Worm (Caenorhabditis elegans) whole organism, L1 larva: Measurements from ENCODE around the gene ets-6.

Experiments
- ces-1 ChIP-seq: fragments of 150-350 bp; optimal IDR thresholded peaks from 2 replicates; lab custom pipeline; 2014; ENCODE audit warnings: missing biosample characterization, missing genetic modification reagents, missing genetic modification characterization
- lin-39 ChIP-seq: fragments of 150-350 bp; optimal IDR thresholded peaks from 2 replicates; lab custom pipeline; 2014; ENCODE audit warnings: missing biosample characterization, missing genetic modification reagents, missing genetic modification characterization
- lir-3 ChIP-seq: sonication (generic microtip); optimal IDR thresholded peaks from 2 replicates; lab custom pipeline; 2016; ENCODE audit warnings: mild to moderate bottlenecking, missing genetic modification characterization, moderate library complexity, missing compliant biosample characterization; ENCODE audit not compliant: poor library complexity
- lsy-2 ChIP-seq, 2 experiments: fragments of 150-350 bp; optimal IDR thresholded peaks; 2 replicates each; lab custom pipeline; 2014; ENCODE audit warnings: missing biosample characterization in 2 of 2, missing genetic modification characterization in 2 of 2
- nhr-11 ChIP-seq: fragments of 150-350 bp; optimal IDR thresholded peaks from 2 replicates; lab custom pipeline; 2014; ENCODE audit warnings: missing biosample characterization, missing genetic modification characterization
- nhr-19 ChIP-seq: fragments of 200-800 bp; sonication (Bioruptor generic); conservative IDR thresholded peaks from 2 replicates; pipeline ENCODE4 v1.3.6; 2022; ENCODE audit warnings: missing genetic modification characterization, missing compliant biosample characterization
- nhr-71 ChIP-seq: sonication (generic microtip); optimal IDR thresholded peaks from 2 replicates; lab custom pipeline; 2016; ENCODE audit warnings: mild to moderate bottlenecking, missing genetic modification characterization, moderate library complexity, missing compliant biosample characterization
- nhr-76 ChIP-seq: sonication (generic microtip); optimal IDR thresholded peaks from 2 replicates; lab custom pipeline; 2017; ENCODE audit warnings: missing biosample characterization, missing genetic modification characterization
- nhr-77 ChIP-seq: fragments of 150-350 bp; optimal IDR thresholded peaks from 2 replicates; lab custom pipeline; 2014; ENCODE audit warnings: missing biosample characterization, missing genetic modification characterization
- snpc-4 ChIP-seq: fragments of 150-350 bp; optimal IDR thresholded peaks from 2 replicates; lab custom pipeline; 2014; ENCODE audit warnings: missing biosample characterization, missing genetic modification characterization
- unc-62 ChIP-seq: fragments of 150-350 bp; optimal IDR thresholded peaks from 2 replicates; lab custom pipeline; 2014; ENCODE audit warnings: missing biosample characterization, missing genetic modification reagents, missing genetic modification characterization
- zag-1 ChIP-seq: fragments of 150-350 bp; optimal IDR thresholded peaks from 2 replicates; lab custom pipeline; 2014; ENCODE audit warnings: missing biosample characterization, missing genetic modification characterization

DNA sequence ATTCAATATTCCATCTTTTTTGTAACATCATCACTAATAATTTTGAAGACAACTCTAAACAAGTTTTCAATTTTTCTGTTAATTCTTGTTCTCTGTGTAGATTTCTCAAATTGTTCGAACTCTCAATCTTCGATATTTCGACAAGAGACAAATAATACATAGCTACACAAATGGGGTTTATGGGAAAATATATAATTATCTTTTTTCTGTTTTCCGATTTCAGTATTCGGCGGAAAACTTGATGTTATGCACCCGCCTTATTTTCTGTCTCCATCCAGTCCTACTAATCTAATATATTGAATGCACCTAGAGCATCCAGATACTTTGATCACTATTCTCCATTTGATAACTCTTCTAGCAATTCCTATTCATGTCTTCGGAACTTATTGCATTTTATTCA is 41.3 kb downstream of the ets-6 start, which contains the start of gene srh-268:
- no peak for TF ChIP-seq snpc-4 (tag; lab: Kevin White, UChicago)
- TF ChIP-seq nhr-19 (GFP tag; lab: Robert Waterston, UW): no peak
- TF ChIP-seq zag-1 (tag; lab: Kevin White, UChicago): no peak
- no peak for TF ChIP-seq nhr-71 (tag; lab: Kevin White, UChicago)
- no peak for TF ChIP-seq unc-62 (GFP tag; lab: Kevin White, UChicago)
- TF ChIP-seq nhr-76: no peak
- TF ChIP-seq ces-1: no peak
- TF ChIP-seq lsy-2 (tag; optimal IDR thresholded peaks at IDR 0.05; lab: Kevin White, UChicago): no peak
- TF ChIP-seq nhr-11: no peak
- TF ChIP-seq lir-3 (tag; lab: Kevin White, UChicago): no peak
- TF ChIP-seq nhr-77 (tag; lab: Kevin White, UChicago): no peak
- TF ChIP-seq lin-39: no peak
